Fruit fly (Drosophila melanogaster): ENCODE results near the gene D1.

dm6 chr3R:9239941-9240400 is 483 bp downstream of the D1 start:
- TF ChIP-seq CG8478 (optimal IDR thresholded peaks at IDR 0.05) (no peak), CTCF (optimal IDR thresholded peaks at IDR 0.05) (peak in 1 of 2 experiments; percentile 39)

All from S2 (cell line).